Fruit fly (Drosophila melanogaster) whole organism, embryonic: ENCODE results near the gene CG45045.

Experiments used
- Adf1 ChIP-seq: fragments of 200-800 bp; sonication (Bioruptor generic); IDR thresholded peaks from 2 replicates; pipeline ENCODE4 v1.3.6; 2022; ENCODE audit warnings: missing biosample characterization, missing genetic modification characterization
- CG10959 ChIP-seq: fragments of 200-800 bp; sonication (Bioruptor generic); IDR thresholded peaks from 2 replicates; pipeline ENCODE4 v1.3.6; 2022; ENCODE audit warnings: missing biosample characterization, missing genetic modification characterization
- CG11247 ChIP-seq: fragments of 200-800 bp; sonication (Bioruptor generic); IDR thresholded peaks from 2 replicates; pipeline ENCODE4 v1.3.6; 2022; ENCODE audit warnings: missing biosample characterization, missing genetic modification characterization
- CG11560 ChIP-seq: fragments of 200-800 bp; sonication (Bioruptor generic); IDR thresholded peaks from 3 replicates; pipeline ENCODE4 v1.3.6; 2022; ENCODE audit warnings: missing biosample characterization, missing genetic modification characterization
- CG12236 ChIP-seq: fragments of 200-800 bp; sonication (Bioruptor generic); optimal IDR thresholded peaks from 2 replicates; lab custom pipeline; 2016; ENCODE audit warnings: missing biosample characterization, missing genetic modification characterization
- CG14014 ChIP-seq: fragments of 200-800 bp; sonication (Bioruptor generic); IDR thresholded peaks from 2 replicates; pipeline ENCODE4 v1.3.6; 2022; ENCODE audit warnings: missing biosample characterization, missing genetic modification characterization
- CG18619 ChIP-seq: fragments of 200-800 bp; sonication (Bioruptor generic); optimal IDR thresholded peaks from 3 replicates; lab custom pipeline; 2017; ENCODE audit warnings: missing biosample characterization, mild to moderate bottlenecking, missing genetic modification characterization
- CG32772 ChIP-seq: fragments of 200-800 bp; sonication (Bioruptor generic); IDR thresholded peaks from 2 replicates; pipeline ENCODE4 v1.3.6; 2022; ENCODE audit warnings: missing biosample characterization, missing genetic modification characterization
- CG3281 ChIP-seq: fragments of 200-800 bp; sonication (Bioruptor generic); optimal IDR thresholded peaks from 3 replicates; lab custom pipeline; 2017; ENCODE audit warnings: missing biosample characterization, mild to moderate bottlenecking, missing genetic modification characterization
- CG33557 ChIP-seq: fragments of 200-800 bp; sonication (Bioruptor generic); optimal IDR thresholded peaks from 2 replicates; lab custom pipeline; 2019; ENCODE audit warnings: missing biosample characterization, mild to moderate bottlenecking, missing genetic modification characterization, moderate library complexity
- CG34224 ChIP-seq: fragments of 200-800 bp; sonication (Bioruptor generic); IDR thresholded peaks from 3 replicates; pipeline ENCODE4 v1.3.6; 2022; ENCODE audit warnings: missing biosample characterization, missing genetic modification characterization; ENCODE audit not compliant: partially characterized antibody
- CG34376 ChIP-seq: fragments of 200-800 bp; sonication (Bioruptor generic); optimal IDR thresholded peaks from 2 replicates; lab custom pipeline; 2018; ENCODE audit warnings: missing biosample characterization, mild to moderate bottlenecking, missing genetic modification characterization
- CG7357 ChIP-seq: fragments of 200-800 bp; sonication (Bioruptor generic); IDR thresholded peaks from 3 replicates; pipeline ENCODE4 v1.3.6; 2022; ENCODE audit warnings: missing biosample characterization, missing genetic modification characterization
- CG7928 ChIP-seq: fragments of 200-800 bp; sonication (Bioruptor generic); optimal IDR thresholded peaks from 2 replicates; lab custom pipeline; 2017; ENCODE audit warnings: missing biosample characterization, mild to moderate bottlenecking, missing genetic modification characterization
- CG8359 ChIP-seq: fragments of 200-800 bp; sonication (Bioruptor generic); optimal IDR thresholded peaks from 2 replicates; lab custom pipeline; 2017; ENCODE audit warnings: missing biosample characterization, mild to moderate bottlenecking, missing genetic modification characterization, borderline replicate concordance
- CG8944 ChIP-seq: fragments of 200-800 bp; sonication (Bioruptor generic); optimal IDR thresholded peaks from 3 replicates; lab custom pipeline; 2016; ENCODE audit warnings: missing biosample characterization, missing genetic modification characterization
- CTCF ChIP-seq: fragments of 200-800 bp; sonication (Bioruptor generic); optimal IDR thresholded peaks from 2 replicates; lab custom pipeline; 2017; ENCODE audit warnings: missing biosample characterization, mild to moderate bottlenecking, missing genetic modification characterization, moderate library complexity
- D ChIP-seq, 2 experiments: fragments of 200-800 bp in 1 of 2; fragments of >200 bp in 1 of 2; sonication (Bioruptor generic) in 1 of 2; optimal IDR thresholded peaks; 2 replicates in 1 of 2; 3 replicates in 1 of 2; lab custom pipeline; 2017; ENCODE audit warnings: mild to moderate bottlenecking in 1 of 2, missing biosample characterization in 1 of 2, missing genetic modification characterization in 1 of 2, missing genetic modification reagents in 1 of 2
- Doc2 ChIP-seq: fragments of 200-800 bp; sonication (Bioruptor generic); IDR thresholded peaks from 2 replicates; pipeline ENCODE4 v1.3.6; 2022; ENCODE audit warnings: missing biosample characterization, missing genetic modification characterization
- Elba2 ChIP-seq: fragments of 200-800 bp; sonication (Bioruptor generic); optimal IDR thresholded peaks from 3 replicates; lab custom pipeline; 2016; ENCODE audit warnings: missing biosample characterization, missing genetic modification characterization
- Fer1 ChIP-seq: fragments of 200-800 bp; sonication (Bioruptor generic); optimal IDR thresholded peaks from 2 replicates; lab custom pipeline; 2017; ENCODE audit warnings: missing biosample characterization, mild to moderate bottlenecking, missing genetic modification characterization
- Hr39 ChIP-seq: fragments of >200 bp; optimal IDR thresholded peaks from 2 replicates; lab custom pipeline; 2017
- Kr ChIP-seq: fragments of 200-800 bp; sonication (Bioruptor generic); optimal IDR thresholded peaks from 2 replicates; lab custom pipeline; 2017; ENCODE audit warnings: missing biosample characterization, mild to moderate bottlenecking, missing genetic modification characterization
- Lpt ChIP-seq: fragments of >200 bp; optimal IDR thresholded peaks from 2 replicates; lab custom pipeline; 2018; ENCODE audit warnings: missing biosample characterization, missing genetic modification characterization
- Neu2 ChIP-seq: fragments of 200-800 bp; sonication (Bioruptor generic); optimal IDR thresholded peaks from 3 replicates; lab custom pipeline; 2016; ENCODE audit warnings: missing biosample characterization, missing genetic modification characterization, borderline replicate concordance
- PHDP ChIP-seq: fragments of 200-800 bp; sonication (Bioruptor generic); optimal IDR thresholded peaks from 3 replicates; lab custom pipeline; 2018; ENCODE audit warnings: missing biosample characterization, mild to moderate bottlenecking, missing genetic modification characterization, moderate library complexity
- Poxn ChIP-seq: fragments of 200-800 bp; sonication (Bioruptor generic); IDR thresholded peaks from 2 replicates; pipeline ENCODE4 v1.3.6; 2022; ENCODE audit warnings: missing biosample characterization, missing genetic modification characterization
- Rfx ChIP-seq: fragments of 200-800 bp; sonication (Bioruptor generic); IDR thresholded peaks from 2 replicates; pipeline ENCODE4 v1.3.6; 2022; ENCODE audit warnings: missing biosample characterization, missing genetic modification characterization
- Sox102F ChIP-seq: fragments of 200-800 bp; sonication (Bioruptor generic); optimal IDR thresholded peaks from 2 replicates; lab custom pipeline; 2018; ENCODE audit warnings: missing biosample characterization, mild to moderate bottlenecking, missing genetic modification characterization, moderate library complexity
- Sry-β ChIP-seq: fragments of 200-800 bp; sonication (Bioruptor generic); optimal IDR thresholded peaks from 2 replicates; lab custom pipeline; 2018; ENCODE audit warnings: missing biosample characterization, mild to moderate bottlenecking, missing genetic modification characterization, moderate library complexity
- ab ChIP-seq: fragments of 200-800 bp; sonication (Bioruptor generic); optimal IDR thresholded peaks from 2 replicates; lab custom pipeline; 2016; ENCODE audit warnings: missing biosample characterization, missing genetic modification characterization
- caup ChIP-seq: fragments of 200-800 bp; sonication (Bioruptor generic); optimal IDR thresholded peaks from 3 replicates; lab custom pipeline; 2017; ENCODE audit warnings: missing biosample characterization, mild to moderate bottlenecking, missing genetic modification characterization, moderate library complexity; ENCODE audit not compliant: severe bottlenecking
- dmrt11E ChIP-seq: fragments of 200-800 bp; sonication (Bioruptor generic); optimal IDR thresholded peaks from 3 replicates; lab custom pipeline; 2018; ENCODE audit warnings: missing biosample characterization, mild to moderate bottlenecking, missing genetic modification characterization, moderate library complexity
- ems ChIP-seq: fragments of 200-800 bp; sonication (Bioruptor generic); optimal IDR thresholded peaks from 3 replicates; lab custom pipeline; 2016; ENCODE audit warnings: missing biosample characterization, missing genetic modification characterization
- fd3F ChIP-seq: fragments of 200-800 bp; sonication (Bioruptor generic); optimal IDR thresholded peaks from 2 replicates; lab custom pipeline; 2018; ENCODE audit warnings: missing biosample characterization, mild to moderate bottlenecking, missing genetic modification characterization, moderate library complexity
- gro ChIP-seq: fragments of 200-800 bp; sonication (Bioruptor generic); optimal IDR thresholded peaks from 2 replicates; lab custom pipeline; 2016; ENCODE audit warnings: missing biosample characterization, missing genetic modification characterization
- gsb-n ChIP-seq: fragments of 200-800 bp; sonication (Bioruptor generic); optimal IDR thresholded peaks from 3 replicates; lab custom pipeline; 2018; ENCODE audit warnings: missing biosample characterization, mild to moderate bottlenecking, missing genetic modification characterization
- gt ChIP-seq: fragments of 200-800 bp; sonication (Bioruptor generic); IDR thresholded peaks from 2 replicates; pipeline ENCODE4 v1.3.6; 2022; ENCODE audit warnings: missing biosample characterization, missing genetic modification characterization
- h ChIP-seq: fragments of >200 bp; optimal IDR thresholded peaks from 2 replicates; lab custom pipeline; 2017
- hbn ChIP-seq: fragments of 200-800 bp; sonication (Bioruptor generic); IDR thresholded peaks from 2 replicates; pipeline ENCODE4 v1.3.6; 2022; ENCODE audit warnings: missing biosample characterization, missing genetic modification characterization; ENCODE audit not compliant: partially characterized antibody
- hkb ChIP-seq, 2 experiments: fragments of 200-800 bp in 1 of 2; fragments of >200 bp in 1 of 2; sonication (Bioruptor generic) in 1 of 2; IDR thresholded peaks in 1 of 2; optimal IDR thresholded peaks in 1 of 2; 2 replicates each; pipeline versions ENCODE4 v1.3.6 to Lab custom; 2017 to 2022; ENCODE audit warnings: missing biosample characterization in 1 of 2, missing genetic modification characterization in 1 of 2
- jing ChIP-seq: fragments of 200-800 bp; sonication (Bioruptor generic); optimal IDR thresholded peaks from 2 replicates; lab custom pipeline; 2018; ENCODE audit warnings: missing biosample characterization, mild to moderate bottlenecking, missing genetic modification characterization
- lmd ChIP-seq: fragments of 200-800 bp; sonication (Bioruptor generic); IDR thresholded peaks from 2 replicates; pipeline ENCODE4 v1.3.6; 2022; ENCODE audit warnings: missing biosample characterization, missing genetic modification characterization
- pros ChIP-seq: fragments of 200-800 bp; sonication (Bioruptor generic); optimal IDR thresholded peaks from 3 replicates; lab custom pipeline; 2019; ENCODE audit warnings: missing biosample characterization, mild to moderate bottlenecking, missing genetic modification characterization, moderate library complexity
- sim ChIP-seq: fragments of 200-800 bp; sonication (Bioruptor generic); IDR thresholded peaks from 2 replicates; pipeline ENCODE4 v1.3.6; 2022; ENCODE audit warnings: missing biosample characterization, missing genetic modification characterization
- sisA ChIP-seq: fragments of 200-800 bp; sonication (Bioruptor generic); IDR thresholded peaks from 2 replicates; pipeline ENCODE4 v1.3.6; 2022; ENCODE audit warnings: missing biosample characterization, missing genetic modification characterization
- tll ChIP-seq, 2 experiments: fragments of 200-800 bp in 1 of 2; fragments of >200 bp in 1 of 2; sonication (Bioruptor generic) in 1 of 2; optimal IDR thresholded peaks; 2 replicates each; lab custom pipeline; 2017 to 2019; ENCODE audit warnings: missing biosample characterization in 2 of 2, missing genetic modification characterization in 2 of 2, mild to moderate bottlenecking in 1 of 2, moderate library complexity in 1 of 2
- zen2 ChIP-seq: fragments of 200-800 bp; sonication (Bioruptor generic); IDR thresholded peaks from 3 replicates; pipeline ENCODE4 v1.3.6; 2022; ENCODE audit warnings: missing biosample characterization, missing genetic modification characterization; ENCODE audit not compliant: partially characterized antibody

Gene CG45045

dm6 chr3R:17646102-17647050, 21.0 kb upstream of the CG45045 start (continued):
- TF ChIP-seq ab = no peak
- no peak for TF ChIP-seq D (optimal IDR thresholded peaks at IDR 0.05; lab: Kevin White, UChicago)
- no peak for TF ChIP-seq D (GFP tag; optimal IDR thresholded peaks at IDR 0.05; lab: Kevin White, UChicago)
- TF ChIP-seq CG34376 = peak; percentile 78
- TF ChIP-seq pros = peak; percentile 19
- TF ChIP-seq CG33557 (GFP tag; lab: Kevin White, UChicago) = no peak
- no peak for TF ChIP-seq Doc2 (GFP tag; lab: Robert Waterston, UW)
- peak; percentile 46; the same call in 1 of the 3 replicates for TF ChIP-seq CG34224
- TF ChIP-seq Lpt = no peak
- no peak for TF ChIP-seq CTCF
- TF ChIP-seq Neu2 (GFP tag; lab: Kevin White, UChicago) = no peak
- no peak for TF ChIP-seq gsb-n (tag; lab: Kevin White, UChicago)
- no peak for TF ChIP-seq CG8359 (GFP tag; lab: Kevin White, UChicago)
- no peak for TF ChIP-seq CG7357 (GFP tag; lab: Robert Waterston, UW)
- no peak for TF ChIP-seq h
- TF ChIP-seq tll (GFP tag; optimal IDR thresholded peaks at IDR 0.05; lab: Kevin White, UChicago) = peak in 1 of 2 experiments; percentile 36
- no peak for TF ChIP-seq Elba2 (GFP tag; lab: Kevin White, UChicago)
- TF ChIP-seq hbn (GFP tag; lab: Robert Waterston, UW) = no peak
- TF ChIP-seq hkb (optimal IDR thresholded peaks at IDR 0.05; lab: Kevin White, UChicago) = no peak
- no peak for TF ChIP-seq hkb (GFP tag; IDR thresholded peaks at IDR 0.05; lab: Robert Waterston, UW)
- TF ChIP-seq Hr39 (lab: Kevin White, UChicago) = no peak
- peak; percentile 70 for TF ChIP-seq Sry-β (GFP tag; lab: Kevin White, UChicago)
- no peak for TF ChIP-seq Fer1 (GFP tag; lab: Kevin White, UChicago)
- TF ChIP-seq fd3F (GFP tag; lab: Kevin White, UChicago) = no peak
- no peak for TF ChIP-seq Sox102F (GFP tag; lab: Kevin White, UChicago)
- no peak for TF ChIP-seq CG8944 (GFP tag; lab: Kevin White, UChicago)
- no peak for TF ChIP-seq CG12236
- TF ChIP-seq PHDP = no peak
- TF ChIP-seq sim = no peak
- no peak; the same call in 2 of the 3 replicates for TF ChIP-seq zen2 (GFP tag; lab: Robert Waterston, UW)
- no peak for TF ChIP-seq CG14014
- TF ChIP-seq Kr (GFP tag; lab: Kevin White, UChicago) = no peak
- TF ChIP-seq gt = no peak
- peak; percentile 39; the same call in 1 of the 2 replicates for TF ChIP-seq Rfx (GFP tag; lab: Robert Waterston, UW)
- TF ChIP-seq Adf1 (GFP tag; lab: Robert Waterston, UW) = no peak
- TF ChIP-seq ems = no peak
- no peak for TF ChIP-seq jing (GFP tag; lab: Kevin White, UChicago)
- TF ChIP-seq dmrt11E = no peak
- TF ChIP-seq sisA = no peak
- TF ChIP-seq CG11247 = no peak
- no peak for TF ChIP-seq CG3281
- no peak for TF ChIP-seq gro (GFP tag; lab: Kevin White, UChicago)
- no peak for TF ChIP-seq Poxn (GFP tag; lab: Robert Waterston, UW)
- no peak for TF ChIP-seq caup (GFP tag; lab: Kevin White, UChicago)
- no peak for TF ChIP-seq CG7928 (GFP tag; lab: Kevin White, UChicago)
- TF ChIP-seq CG32772 (GFP tag; lab: Robert Waterston, UW) = no peak
- no peak for TF ChIP-seq lmd
- no peak for TF ChIP-seq CG11560 (tag; lab: Robert Waterston, UW)
- TF ChIP-seq CG10959 (GFP tag; lab: Robert Waterston, UW) = no peak
- no peak for TF ChIP-seq CG18619 (GFP tag; lab: Kevin White, UChicago)
